Worm (Caenorhabditis elegans): ENCODE results near the gene K09C4.1.

DNA sequence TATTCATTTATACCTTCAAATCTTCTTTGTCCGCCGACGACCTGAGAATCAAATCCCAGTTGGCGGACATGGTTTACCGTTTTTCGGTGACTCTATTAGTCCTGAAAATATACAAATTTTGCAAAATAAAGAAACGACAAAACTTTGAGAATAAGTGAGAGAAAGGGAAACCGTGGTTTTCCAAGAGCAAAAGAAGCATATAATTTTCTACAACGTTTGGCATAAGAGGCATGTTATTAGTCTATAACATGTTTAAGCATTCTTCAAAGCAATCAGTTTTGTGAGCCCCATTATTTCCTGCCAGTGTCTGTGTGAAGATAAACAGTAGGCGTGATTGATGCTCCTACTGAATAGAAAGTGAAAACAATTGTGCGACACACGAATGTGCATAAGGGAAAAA is 18.6 kb upstream of the K09C4.1 start, which contains the start of gene K09C4.10:
- TF ChIP-seq C06A6.2 (GFP tag; conservative IDR thresholded peaks at IDR 0.05), result no peak
- TF ChIP-seq unc-130 (GFP tag; optimal IDR thresholded peaks at IDR 0.05), result no peak
